Worm (Caenorhabditis elegans) whole organism, mixed stage, embryonic: Measurements from ENCODE around the gene ser-1.

Experiments used
- M03D4.4 ChIP-seq: sonication (generic microtip); optimal IDR thresholded peaks from 2 replicates; lab custom pipeline; 2017; ENCODE audit warnings: mild to moderate bottlenecking, missing genetic modification characterization, missing compliant biosample characterization
- bed-3 ChIP-seq: fragments of 200-800 bp; sonication (Bioruptor generic); optimal IDR thresholded peaks from 3 replicates; lab custom pipeline; 2018; ENCODE audit warnings: mild to moderate bottlenecking, missing genetic modification characterization, moderate library complexity, missing compliant biosample characterization
- blmp-1 ChIP-seq: fragments of 150-350 bp; optimal IDR thresholded peaks from 2 replicates; lab custom pipeline; 2014; ENCODE audit warnings: missing biosample characterization, missing genetic modification characterization
- ceh-39 ChIP-seq: fragments of 150-350 bp; optimal IDR thresholded peaks from 2 replicates; lab custom pipeline; 2014; ENCODE audit warnings: missing biosample characterization, missing genetic modification characterization
- ceh-43 ChIP-seq: fragments of 200-800 bp; sonication (Bioruptor generic); optimal IDR thresholded peaks from 2 replicates; lab custom pipeline; 2018; ENCODE audit warnings: mild to moderate bottlenecking, missing genetic modification characterization, moderate library complexity, missing compliant biosample characterization
- ceh-83 ChIP-seq: fragments of 200-800 bp; sonication (Bioruptor generic); optimal IDR thresholded peaks from 2 replicates; lab custom pipeline; 2018; ENCODE audit warnings: mild to moderate bottlenecking, missing genetic modification characterization, missing compliant biosample characterization
- ces-1 ChIP-seq: fragments of 150-350 bp; optimal IDR thresholded peaks from 2 replicates; lab custom pipeline; 2014; ENCODE audit warnings: missing biosample characterization, missing genetic modification reagents, missing genetic modification characterization
- cnd-1 ChIP-seq: fragments of 200-800 bp; sonication (Bioruptor generic); optimal IDR thresholded peaks from 2 replicates; lab custom pipeline; 2018; ENCODE audit warnings: mild to moderate bottlenecking, missing genetic modification characterization, missing compliant biosample characterization
- drap-1 ChIP-seq: fragments of 200-800 bp; sonication (Bioruptor generic); optimal IDR thresholded peaks from 3 replicates; lab custom pipeline; 2018; ENCODE audit warnings: mild to moderate bottlenecking, missing genetic modification characterization, missing compliant biosample characterization
- elt-1 ChIP-seq: sonication (generic microtip); optimal IDR thresholded peaks from 2 replicates; lab custom pipeline; 2017; ENCODE audit warnings: missing genetic modification characterization, mild to moderate bottlenecking, missing compliant biosample characterization, antibody characterized with exemption, moderate library complexity, borderline replicate concordance; ENCODE audit not compliant: insufficient read depth
- elt-3 ChIP-seq: fragments of 150-350 bp; optimal IDR thresholded peaks from 2 replicates; lab custom pipeline; 2014; ENCODE audit warnings: missing biosample characterization, missing genetic modification characterization
- flh-1 ChIP-seq: fragments of 200-800 bp; sonication (Bioruptor generic); optimal IDR thresholded peaks from 2 replicates; lab custom pipeline; 2018; ENCODE audit warnings: mild to moderate bottlenecking, missing genetic modification characterization, moderate library complexity, missing compliant biosample characterization
- ham-2 ChIP-seq: fragments of 200-800 bp; sonication (Bioruptor generic); optimal IDR thresholded peaks from 2 replicates; lab custom pipeline; 2018; ENCODE audit warnings: mild to moderate bottlenecking, missing genetic modification characterization, missing compliant biosample characterization
- hlh-1 ChIP-seq: fragments of 150-350 bp; optimal IDR thresholded peaks from 2 replicates; lab custom pipeline; 2014; ENCODE audit warnings: missing biosample characterization, missing genetic modification reagents, missing genetic modification characterization
- lin-13 ChIP-seq: fragments of 150-350 bp; optimal IDR thresholded peaks from 2 replicates; lab custom pipeline; 2014; ENCODE audit warnings: missing biosample characterization, missing genetic modification characterization
- lin-32 ChIP-seq: fragments of 200-800 bp; sonication (Bioruptor generic); optimal IDR thresholded peaks from 2 replicates; lab custom pipeline; 2018; ENCODE audit warnings: mild to moderate bottlenecking, missing genetic modification characterization, missing compliant biosample characterization
- lsy-2 ChIP-seq: fragments of 150-350 bp; optimal IDR thresholded peaks from 2 replicates; lab custom pipeline; 2014; ENCODE audit warnings: missing biosample characterization, missing genetic modification characterization
- mab-5 ChIP-seq: fragments of 150-350 bp; optimal IDR thresholded peaks from 2 replicates; lab custom pipeline; 2014; ENCODE audit warnings: missing biosample characterization, missing genetic modification characterization
- mep-1 ChIP-seq: fragments of 150-350 bp; optimal IDR thresholded peaks from 2 replicates; lab custom pipeline; 2017; ENCODE audit warnings: missing biosample characterization, missing genetic modification reagents, missing genetic modification characterization, inconsistent platforms
- mls-2 ChIP-seq: sonication (generic microtip); optimal IDR thresholded peaks from 2 replicates; lab custom pipeline; 2016; ENCODE audit warnings: mild to moderate bottlenecking, missing genetic modification characterization, moderate library complexity, missing compliant biosample characterization
- nhr-12 ChIP-seq: fragments of 150-350 bp; optimal IDR thresholded peaks from 2 replicates; lab custom pipeline; 2014; ENCODE audit warnings: missing biosample characterization, missing genetic modification characterization
- nhr-2 ChIP-seq: fragments of 150-350 bp; optimal IDR thresholded peaks from 2 replicates; lab custom pipeline; 2014; ENCODE audit warnings: missing biosample characterization, missing genetic modification characterization
- nhr-237 ChIP-seq: fragments of 150-350 bp; optimal IDR thresholded peaks from 2 replicates; lab custom pipeline; 2014; ENCODE audit warnings: missing biosample characterization, missing genetic modification characterization
- nhr-28 ChIP-seq: fragments of 150-350 bp; optimal IDR thresholded peaks from 2 replicates; lab custom pipeline; 2014; ENCODE audit warnings: missing biosample characterization, missing genetic modification characterization
- nhr-76 ChIP-seq: sonication (generic microtip); optimal IDR thresholded peaks from 2 replicates; lab custom pipeline; 2017; ENCODE audit warnings: missing biosample characterization, missing genetic modification characterization
- pha-4 ChIP-seq: fragments of 150-350 bp; optimal IDR thresholded peaks from 2 replicates; lab custom pipeline; 2018; ENCODE audit warnings: missing biosample characterization, missing genetic modification reagents, missing genetic modification characterization
- sem-2 ChIP-seq: fragments of 200-800 bp; sonication (Bioruptor generic); optimal IDR thresholded peaks from 2 replicates; lab custom pipeline; 2018; ENCODE audit warnings: mild to moderate bottlenecking, missing genetic modification characterization, missing compliant biosample characterization
- snpc-4 ChIP-seq: fragments of 150-350 bp; optimal IDR thresholded peaks from 2 replicates; lab custom pipeline; 2014; ENCODE audit warnings: missing biosample characterization, missing genetic modification characterization
- sptf-1 ChIP-seq: sonication (generic microtip); optimal IDR thresholded peaks from 2 replicates; lab custom pipeline; 2017; ENCODE audit warnings: mild to moderate bottlenecking, missing genetic modification characterization, moderate library complexity, missing compliant biosample characterization
- tbx-8 ChIP-seq: fragments of 200-800 bp; sonication (Bioruptor generic); optimal IDR thresholded peaks from 2 replicates; lab custom pipeline; 2018; ENCODE audit warnings: mild to moderate bottlenecking, missing genetic modification characterization, moderate library complexity, missing compliant biosample characterization
- unc-120 ChIP-seq: sonication (generic microtip); optimal IDR thresholded peaks from 2 replicates; lab custom pipeline; 2017; ENCODE audit warnings: missing genetic modification characterization, missing compliant biosample characterization; ENCODE audit not compliant: poor library complexity, severe bottlenecking
- unc-39 ChIP-seq: fragments of 150-350 bp; optimal IDR thresholded peaks from 2 replicates; lab custom pipeline; 2014; ENCODE audit warnings: missing biosample characterization, missing genetic modification characterization
- unc-62 ChIP-seq: fragments of 150-350 bp; optimal IDR thresholded peaks from 2 replicates; lab custom pipeline; 2014; ENCODE audit warnings: missing biosample characterization, missing genetic modification reagents, missing genetic modification characterization
- zip-8 ChIP-seq: fragments of 150-350 bp; optimal IDR thresholded peaks from 2 replicates; lab custom pipeline; 2014; ENCODE audit warnings: missing biosample characterization, missing genetic modification characterization
- ztf-11 ChIP-seq: fragments of 150-350 bp; optimal IDR thresholded peaks from 2 replicates; lab custom pipeline; 2014; ENCODE audit warnings: missing biosample characterization, missing genetic modification characterization

Gene ser-1

ce11 chrX:16611333-16612043 is 31.9 kb downstream of the ser-1 start:
- TF ChIP-seq bed-3 (GFP tag; lab: Kevin White, UChicago) (no peak), pha-4 (tag; lab: Kevin White, UChicago) (peak; percentile 6), nhr-28 (no peak), nhr-2 (peak; percentile 21), lin-32 (peak; percentile 46), unc-39 (no peak), M03D4.4 (peak; percentile 21), unc-120 (peak; percentile 20), drap-1 (no peak), zip-8 (no peak), sptf-1 (tag; lab: Kevin White, UChicago) (no peak), ztf-11 (tag; lab: Kevin White, UChicago) (no peak), elt-1 (tag; lab: Kevin White, UChicago) (no peak), hlh-1 (tag; lab: Kevin White, UChicago) (peak; percentile 45), ceh-83 (GFP tag; lab: Kevin White, UChicago) (no peak), ces-1 (no peak), blmp-1 (tag; lab: Kevin White, UChicago) (no peak), ceh-43 (GFP tag; lab: Kevin White, UChicago) (no peak), lsy-2 (tag; lab: Kevin White, UChicago) (no peak), nhr-237 (tag; lab: Kevin White, UChicago) (no peak), flh-1 (GFP tag; lab: Kevin White, UChicago) (no peak), lin-13 (tag; lab: Kevin White, UChicago) (no peak), sem-2 (GFP tag; lab: Kevin White, UChicago) (no peak), elt-3 (tag; lab: Kevin White, UChicago) (no peak), ceh-39 (tag; lab: Kevin White, UChicago) (no peak), cnd-1 (tag; lab: Kevin White, UChicago) (peak; percentile 75), nhr-12 (tag; lab: Kevin White, UChicago) (no peak), ham-2 (GFP tag; lab: Kevin White, UChicago) (peak; percentile 33), mls-2 (tag; lab: Kevin White, UChicago) (no peak), unc-62 (no peak), mep-1 (tag; lab: Kevin White, UChicago) (no peak), mab-5 (tag; lab: Kevin White, UChicago) (no peak), nhr-76 (tag; lab: Kevin White, UChicago) (no peak), tbx-8 (no peak), snpc-4 (tag; lab: Kevin White, UChicago) (no peak)

ce11 chrX:16612293-16612946 is 32.9 kb downstream of the ser-1 start:
- TF ChIP-seq lin-32: no peak
- TF ChIP-seq lsy-2 (tag; lab: Kevin White, UChicago): peak; percentile 79
- TF ChIP-seq lin-13 (tag; lab: Kevin White, UChicago): peak; percentile 89
- TF ChIP-seq M03D4.4: peak; percentile 80
- no peak for TF ChIP-seq snpc-4 (tag; lab: Kevin White, UChicago)
- TF ChIP-seq nhr-28: no peak
- TF ChIP-seq sem-2 (GFP tag; lab: Kevin White, UChicago): no peak
- peak; percentile 13 for TF ChIP-seq blmp-1 (tag; lab: Kevin White, UChicago)
- peak; percentile 90 for TF ChIP-seq unc-39
- TF ChIP-seq mab-5 (tag; lab: Kevin White, UChicago): peak; percentile 6
- TF ChIP-seq nhr-12 (tag; lab: Kevin White, UChicago): peak; percentile 84
- peak; percentile 63 for TF ChIP-seq unc-120
- no peak for TF ChIP-seq ceh-43 (GFP tag; lab: Kevin White, UChicago)
- TF ChIP-seq ceh-83 (GFP tag; lab: Kevin White, UChicago): peak; percentile 71
- peak; percentile 95 for TF ChIP-seq mls-2 (tag; lab: Kevin White, UChicago)
- TF ChIP-seq nhr-2: peak; percentile 54
- peak; percentile 56 for TF ChIP-seq elt-3 (tag; lab: Kevin White, UChicago)
- TF ChIP-seq drap-1: peak; percentile 89
- peak; percentile 29 for TF ChIP-seq elt-1 (tag; lab: Kevin White, UChicago)
- TF ChIP-seq bed-3 (GFP tag; lab: Kevin White, UChicago): peak; percentile 17
- peak; percentile 80 for TF ChIP-seq ces-1
- peak; percentile 86 for TF ChIP-seq unc-62
- peak; percentile 83 for TF ChIP-seq ceh-39 (tag; lab: Kevin White, UChicago)
- TF ChIP-seq sptf-1 (tag; lab: Kevin White, UChicago): peak; percentile 72
- TF ChIP-seq cnd-1 (tag; lab: Kevin White, UChicago): peak; percentile 62
- TF ChIP-seq ham-2 (GFP tag; lab: Kevin White, UChicago): peak; percentile 98
- no peak for TF ChIP-seq zip-8
- peak; percentile 58 for TF ChIP-seq pha-4 (tag; lab: Kevin White, UChicago)
- TF ChIP-seq tbx-8: peak; percentile 21
- peak; percentile 13 for TF ChIP-seq flh-1 (GFP tag; lab: Kevin White, UChicago)
- peak; percentile 29 for TF ChIP-seq hlh-1 (tag; lab: Kevin White, UChicago)
- peak; percentile 92 for TF ChIP-seq nhr-237 (tag; lab: Kevin White, UChicago)
- peak; percentile 38 for TF ChIP-seq nhr-76 (tag; lab: Kevin White, UChicago)
- peak; percentile 94 for TF ChIP-seq mep-1 (tag; lab: Kevin White, UChicago)
- peak; percentile 84 for TF ChIP-seq ztf-11 (tag; lab: Kevin White, UChicago)
- TF ChIP-seq, all 35 proteins: peak for 29
